Worm (Caenorhabditis elegans): Measurements from ENCODE around the gene fbxc-47.

- no peak for TF ChIP-seq daf-12 (tag; optimal IDR thresholded peaks at IDR 0.05)
- no peak for TF ChIP-seq aly-2 (tag; optimal IDR thresholded peaks at IDR 0.05)
- TF ChIP-seq ces-1 (GFP tag; optimal IDR thresholded peaks at IDR 0.05) = no peak
- TF ChIP-seq jun-1 (tag; optimal IDR thresholded peaks at IDR 0.05) = no peak
- TF ChIP-seq unc-62 (GFP tag; optimal IDR thresholded peaks at IDR 0.05 in 1 of 2) = no peak
- no peak for TF ChIP-seq unc-62 (tag; optimal IDR thresholded peaks at IDR 0.05)
- no peak for TF ChIP-seq nhr-28 (tag; optimal IDR thresholded peaks at IDR 0.05)
- TF ChIP-seq zag-1 (tag; optimal IDR thresholded peaks at IDR 0.05) = no peak
- no peak for TF ChIP-seq pqm-1 (tag; optimal IDR thresholded peaks at IDR 0.05)
- TF ChIP-seq Y75B8A.6 (GFP tag; IDR thresholded peaks at IDR 0.05) = no peak
- TF ChIP-seq F10B5.3 (tag; optimal IDR thresholded peaks at IDR 0.05) = no peak
- no peak for TF ChIP-seq zfp-3 (GFP tag; conservative IDR thresholded peaks at IDR 0.05)
- TF ChIP-seq mdt-29 (GFP tag; IDR thresholded peaks at IDR 0.05) = no peak
- TF ChIP-seq ama-1 (optimal IDR thresholded peaks at IDR 0.05) = no peak
- no peak for TF ChIP-seq F26F4.8 (GFP tag; conservative IDR thresholded peaks at IDR 0.05)
Measured at ce11 chrIV:3794437-3794836, 10.9 kb upstream of the fbxc-47 start, which contains the start of gene K09B3.1.
